Worm (Caenorhabditis elegans): ENCODE results near the gene Y38A10A.7.
"Not testable (repeated sequence)": the region's sequence is repeated elsewhere in the genome, so short reads cannot be mapped to it uniquely, and the experiment has no call there.

Y38A10A.7 gene

DNA sequence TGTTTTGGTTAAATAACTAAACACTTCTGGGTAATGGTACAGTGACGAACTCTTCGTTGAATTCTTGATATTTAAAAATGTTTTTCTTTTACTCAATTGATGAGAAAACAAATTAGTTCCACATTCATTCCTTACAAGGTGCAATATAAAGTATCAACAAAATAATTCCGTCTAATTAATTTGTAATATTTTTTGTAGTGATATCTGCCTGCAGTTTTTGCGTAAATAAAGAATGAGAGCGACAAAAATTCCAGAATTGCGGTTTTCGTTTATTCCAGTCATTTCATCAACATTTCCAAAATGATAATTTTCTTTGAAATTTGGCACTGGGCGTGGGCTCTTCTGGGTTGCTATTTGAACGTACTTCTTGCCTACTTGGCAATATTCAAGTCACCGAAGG, 40.7 kb upstream of the Y38A10A.7 start, which contains the start of gene srd-20:
Gene srd-20, plus strand, starts transcription at position 301 of the 400 bp plus-strand sequence.
- no peak for TF ChIP-seq nhr-12 (tag; optimal IDR thresholded peaks at IDR 0.05)
- no peak for TF ChIP-seq pha-4 (tag; optimal IDR thresholded peaks at IDR 0.05)
- TF ChIP-seq ces-1 (GFP tag; optimal IDR thresholded peaks at IDR 0.05), result no peak
- TF ChIP-seq nhr-28 (tag; optimal IDR thresholded peaks at IDR 0.05), result no peak
- no peak for TF ChIP-seq nhr-237 (tag; optimal IDR thresholded peaks at IDR 0.05)
- TF ChIP-seq lsy-2 (tag; optimal IDR thresholded peaks at IDR 0.05), result no peak
- TF ChIP-seq mls-2 (tag; optimal IDR thresholded peaks at IDR 0.05), result no peak
- no peak for TF ChIP-seq bed-3 (GFP tag; optimal IDR thresholded peaks at IDR 0.05)
- TF ChIP-seq ceh-83 (GFP tag; optimal IDR thresholded peaks at IDR 0.05), result no peak
- TF ChIP-seq unc-62 (GFP tag; optimal IDR thresholded peaks at IDR 0.05), result no peak
- TF ChIP-seq snpc-4 (tag; optimal IDR thresholded peaks at IDR 0.05), result no peak
- TF ChIP-seq lin-32 (GFP tag; optimal IDR thresholded peaks at IDR 0.05), result no peak

DNA sequence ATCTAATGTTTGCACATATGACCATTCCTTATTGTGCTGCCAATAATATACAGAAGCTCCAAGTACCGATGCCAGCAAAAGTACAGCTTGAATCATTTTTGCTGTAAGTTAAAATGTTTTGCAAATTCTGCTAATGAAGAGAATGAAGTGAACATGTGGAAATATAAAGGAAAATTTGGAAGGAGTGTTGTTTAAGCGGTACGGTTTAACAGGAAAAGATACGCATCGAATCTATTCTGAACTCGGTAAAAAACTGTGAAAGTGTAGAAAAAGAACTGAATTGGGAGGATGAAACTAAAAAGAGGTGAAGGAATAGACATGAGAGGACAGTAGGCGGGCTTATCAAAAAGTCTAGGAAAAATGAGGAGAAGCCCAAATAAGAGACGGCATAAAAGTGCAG, 32.7 kb upstream of the Y38A10A.7 start, which contains the start of gene Y38A10A.2:
Gene Y38A10A.2, minus strand, starts transcription at position 101 of the 400 bp plus-strand sequence.
- TF ChIP-seq zip-8 (tag; optimal IDR thresholded peaks at IDR 0.05), result no peak
- TF ChIP-seq snpc-4 (tag; optimal IDR thresholded peaks at IDR 0.05), result no peak
- no peak for TF ChIP-seq mls-2 (tag; optimal IDR thresholded peaks at IDR 0.05)
- no peak for TF ChIP-seq lin-13 (tag; optimal IDR thresholded peaks at IDR 0.05)
- no peak for TF ChIP-seq nhr-76 (tag; optimal IDR thresholded peaks at IDR 0.05)
- TF ChIP-seq unc-39 (tag; optimal IDR thresholded peaks at IDR 0.05), result no peak
- TF ChIP-seq bed-3 (GFP tag; optimal IDR thresholded peaks at IDR 0.05), result no peak
- TF ChIP-seq nhr-237 (tag; optimal IDR thresholded peaks at IDR 0.05), result no peak
- no peak for TF ChIP-seq blmp-1 (tag; optimal IDR thresholded peaks at IDR 0.05)
- TF ChIP-seq nhr-12 (tag; optimal IDR thresholded peaks at IDR 0.05), result no peak
- TF ChIP-seq ces-1 (GFP tag; optimal IDR thresholded peaks at IDR 0.05), result no peak
- no peak for TF ChIP-seq ceh-83 (GFP tag; optimal IDR thresholded peaks at IDR 0.05)
- no peak for TF ChIP-seq unc-62 (GFP tag; optimal IDR thresholded peaks at IDR 0.05)
- no peak for TF ChIP-seq flh-1 (GFP tag; optimal IDR thresholded peaks at IDR 0.05)

DNA sequence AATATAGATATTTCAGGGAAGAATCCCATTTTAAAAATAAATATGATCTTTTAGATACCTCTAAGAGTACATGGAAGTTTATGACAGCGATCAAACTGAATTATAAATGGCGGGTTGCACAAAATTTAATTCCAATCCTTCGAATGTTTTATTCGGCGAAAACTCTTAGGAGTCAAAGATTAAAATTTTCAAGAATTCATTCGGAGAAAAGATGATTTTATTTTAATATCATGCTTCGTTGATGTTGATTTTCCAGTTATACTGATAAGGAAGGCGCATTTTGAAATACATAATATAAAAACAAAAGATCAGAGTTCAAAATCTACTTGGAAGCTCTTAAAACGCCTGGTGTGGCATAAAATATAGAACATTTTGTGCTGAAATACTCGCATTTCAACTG, 28.9 kb upstream of the Y38A10A.7 start, which contains the start of gene srh-10:
Gene srh-10, minus strand, starts transcription at position 29 of the 400 bp plus-strand sequence.
- no peak for TF ChIP-seq elt-1 (tag; optimal IDR thresholded peaks at IDR 0.05; ENCODE audit: borderline replicate concordance, insufficient read depth)
- no peak for TF ChIP-seq nhr-28 (tag; optimal IDR thresholded peaks at IDR 0.05)
- no peak for TF ChIP-seq drap-1 (GFP tag; optimal IDR thresholded peaks at IDR 0.05)
- no peak for TF ChIP-seq ceh-39 (tag; optimal IDR thresholded peaks at IDR 0.05)
- TF ChIP-seq elt-3 (tag; optimal IDR thresholded peaks at IDR 0.05), result no peak
- no peak for TF ChIP-seq sptf-1 (tag; optimal IDR thresholded peaks at IDR 0.05)
- TF ChIP-seq ces-1 (GFP tag; optimal IDR thresholded peaks at IDR 0.05), result no peak
- TF ChIP-seq unc-120 (tag; optimal IDR thresholded peaks at IDR 0.05; ENCODE audit: poor library complexity, severe bottlenecking), result no peak

DNA sequence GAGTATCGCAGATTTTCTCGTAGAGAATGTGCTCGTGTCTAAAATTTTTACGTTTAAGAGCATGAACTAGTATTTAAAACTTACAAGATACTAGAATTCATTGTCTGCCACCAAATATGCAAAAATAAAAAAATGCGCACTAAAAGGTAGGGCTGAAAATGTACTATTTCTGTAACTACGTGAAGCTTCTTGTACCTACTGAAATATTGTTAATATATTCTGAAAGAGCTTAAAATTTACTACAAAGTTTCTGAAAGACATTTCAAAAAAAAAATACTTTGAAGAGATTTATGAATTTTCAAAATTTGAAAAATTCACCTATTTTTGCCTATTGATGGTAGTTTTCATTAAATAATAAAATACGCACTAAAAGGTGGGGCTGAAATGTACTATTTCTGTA, 26.0 kb upstream of the Y38A10A.7 start, which contains the start of gene fbxa-214:
Gene fbxa-214, minus strand, starts transcription at position 101 of the 400 bp plus-strand sequence.
- not testable (repeated sequence) for TF ChIP-seq pha-4, snpc-4, hlh-1 (tag; optimal IDR thresholded peaks at IDR 0.05)

DNA sequence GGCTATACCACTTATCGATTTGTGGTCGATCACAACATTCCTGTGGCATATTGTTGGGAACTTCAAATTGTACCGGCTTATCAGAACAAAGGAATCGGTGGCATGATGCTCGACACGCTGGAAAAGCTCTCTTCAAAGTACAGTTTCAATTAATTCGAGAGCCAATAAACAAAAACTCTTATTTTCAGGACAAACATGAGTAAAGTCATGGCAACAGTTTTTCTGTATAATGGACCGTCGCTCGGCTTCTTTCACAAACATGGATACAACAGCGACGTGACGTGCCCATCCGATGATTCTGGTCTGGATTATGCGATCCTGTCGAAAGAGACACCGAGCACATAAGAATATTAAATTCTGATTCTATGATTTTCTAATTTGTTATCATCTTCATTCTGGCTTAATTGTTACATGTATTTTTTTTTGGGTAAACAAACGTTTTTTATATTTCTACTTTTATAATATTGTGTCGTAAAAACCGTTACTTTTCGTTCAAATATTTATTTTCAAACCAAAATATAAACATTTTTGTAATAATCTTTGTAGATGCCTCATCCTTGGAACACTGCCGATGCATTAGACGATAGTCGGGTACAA, 660 bp downstream of the Y38A10A.7 start, which contains the start of gene smut-1:
Gene smut-1, plus strand, starts transcription at position 547 of the 597 bp plus-strand sequence.
- TF ChIP-seq unc-39 (tag; optimal IDR thresholded peaks at IDR 0.05) (no peak), lsy-2 (tag; optimal IDR thresholded peaks at IDR 0.05) (no peak), nhr-28 (tag; optimal IDR thresholded peaks at IDR 0.05) (no peak), sptf-1 (tag; optimal IDR thresholded peaks at IDR 0.05) (no peak), nhr-12 (tag; optimal IDR thresholded peaks at IDR 0.05) (no peak), ceh-83 (GFP tag; optimal IDR thresholded peaks at IDR 0.05) (no peak), pha-4 (tag; optimal IDR thresholded peaks at IDR 0.05) (no peak), nhr-76 (tag; optimal IDR thresholded peaks at IDR 0.05) (no peak), elt-1 (tag; optimal IDR thresholded peaks at IDR 0.05; ENCODE audit: borderline replicate concordance, insufficient read depth) (no peak), unc-120 (tag; optimal IDR thresholded peaks at IDR 0.05; ENCODE audit: poor library complexity, severe bottlenecking) (no peak), nhr-237 (tag; optimal IDR thresholded peaks at IDR 0.05) (no peak), elt-3 (tag; optimal IDR thresholded peaks at IDR 0.05) (no peak), ztf-11 (tag; optimal IDR thresholded peaks at IDR 0.05) (no peak), bed-3 (GFP tag; optimal IDR thresholded peaks at IDR 0.05) (no peak), ham-2 (GFP tag; optimal IDR thresholded peaks at IDR 0.05) (no peak), cnd-1 (tag; optimal IDR thresholded peaks at IDR 0.05) (no peak), mep-1 (tag; optimal IDR thresholded peaks at IDR 0.05) (no peak)

Data from whole organism, mixed stage, embryonic.